Fruit fly (Drosophila melanogaster) whole organism, adult: ENCODE data around the gene CG9016.
A peak's percentile ranks its signal among the peaks of the same experiment; 100 is the strongest.

Experiments
- CG11617 ChIP-seq: fragments of 200-800 bp; sonication (Bioruptor generic); optimal IDR thresholded peaks from 2 replicates; lab custom pipeline; 2017; ENCODE audit warnings: mild to moderate bottlenecking, missing biosample characterization, missing genetic modification reagents, missing genetic modification characterization
- CG12768 ChIP-seq: fragments of 200-800 bp; sonication (Bioruptor generic); optimal IDR thresholded peaks from 2 replicates; lab custom pipeline; 2017; ENCODE audit warnings: missing biosample characterization, missing genetic modification characterization, mild to moderate bottlenecking, moderate library complexity, missing genetic modification reagents
- CG14711 ChIP-seq: fragments of 200-800 bp; sonication (Bioruptor generic); optimal IDR thresholded peaks from 2 replicates; lab custom pipeline; 2018; ENCODE audit warnings: missing biosample characterization, mild to moderate bottlenecking, missing genetic modification characterization, moderate library complexity
- CG1620 ChIP-seq: fragments of 200-800 bp; sonication (Bioruptor generic); optimal IDR thresholded peaks from 2 replicates; lab custom pipeline; 2016; ENCODE audit warnings: missing biosample characterization, missing genetic modification characterization
- CG33017 ChIP-seq: fragments of 200-800 bp; sonication (Bioruptor generic); optimal IDR thresholded peaks from 2 replicates; lab custom pipeline; 2018; ENCODE audit warnings: missing biosample characterization, mild to moderate bottlenecking, missing genetic modification characterization, moderate library complexity
- CG5204 ChIP-seq: fragments of 200-800 bp; sonication (Bioruptor generic); optimal IDR thresholded peaks from 2 replicates; lab custom pipeline; 2016; ENCODE audit warnings: missing biosample characterization, missing genetic modification characterization
- CG7045 ChIP-seq: fragments of 200-800 bp; sonication (Bioruptor generic); optimal IDR thresholded peaks from 2 replicates; lab custom pipeline; 2017; ENCODE audit warnings: missing biosample characterization, mild to moderate bottlenecking, missing genetic modification characterization
- CG7101 ChIP-seq: fragments of 200-800 bp; sonication (Bioruptor generic); optimal IDR thresholded peaks from 2 replicates; lab custom pipeline; 2018; ENCODE audit warnings: missing biosample characterization, mild to moderate bottlenecking, missing genetic modification characterization, moderate library complexity
- Clk ChIP-seq: fragments of 200-800 bp; sonication (Bioruptor generic); optimal IDR thresholded peaks from 2 replicates; lab custom pipeline; 2017; ENCODE audit warnings: missing biosample characterization, missing genetic modification characterization
- Crg-1 ChIP-seq: fragments of 200-800 bp; sonication (Bioruptor generic); optimal IDR thresholded peaks from 2 replicates; lab custom pipeline; 2016; ENCODE audit warnings: missing biosample characterization, missing genetic modification characterization
- Hr96 ChIP-seq: fragments of 200-800 bp; sonication (Bioruptor generic); optimal IDR thresholded peaks from 2 replicates; lab custom pipeline; 2016; ENCODE audit warnings: missing biosample characterization, missing genetic modification characterization
- Mnt ChIP-seq: fragments of 200-800 bp; sonication (Bioruptor generic); optimal IDR thresholded peaks from 2 replicates; lab custom pipeline; 2016; ENCODE audit warnings: missing biosample characterization, mild to moderate bottlenecking, missing genetic modification characterization
- bab1 ChIP-seq: fragments of 200-800 bp; sonication (Bioruptor generic); optimal IDR thresholded peaks from 3 replicates; lab custom pipeline; 2019; ENCODE audit warnings: missing biosample characterization, mild to moderate bottlenecking, missing genetic modification characterization, moderate library complexity
- cic ChIP-seq: fragments of 200-800 bp; sonication (Bioruptor generic); optimal IDR thresholded peaks from 2 replicates; lab custom pipeline; 2017; ENCODE audit warnings: missing biosample characterization, mild to moderate bottlenecking, missing genetic modification characterization, moderate library complexity
- cnc ChIP-seq, 2 experiments: fragments of >200 bp; optimal IDR thresholded peaks; 2 replicates each; lab custom pipeline; 2017
- kay ChIP-seq: fragments of 200-800 bp; sonication (Bioruptor generic); peaks from one replicate; lab custom pipeline; 2016; ENCODE audit warnings: missing biosample characterization, missing genetic modification characterization, borderline replicate concordance
- ovo ChIP-seq: fragments of 200-800 bp; sonication (Bioruptor generic); optimal IDR thresholded peaks from 2 replicates; lab custom pipeline; 2016; ENCODE audit warnings: missing biosample characterization, missing genetic modification characterization
- pad ChIP-seq: fragments of 200-800 bp; sonication (Bioruptor generic); optimal IDR thresholded peaks from 3 replicates; lab custom pipeline; 2017; ENCODE audit warnings: missing biosample characterization, missing genetic modification characterization, mild to moderate bottlenecking, moderate library complexity, missing genetic modification reagents
- tj ChIP-seq: fragments of 200-800 bp; sonication (Bioruptor generic); optimal IDR thresholded peaks from 3 replicates; lab custom pipeline; 2017; ENCODE audit warnings: missing biosample characterization, mild to moderate bottlenecking, missing genetic modification characterization, moderate library complexity
- toe ChIP-seq: fragments of 200-800 bp; sonication (Bioruptor generic); optimal IDR thresholded peaks from 2 replicates; lab custom pipeline; 2016; ENCODE audit warnings: missing biosample characterization, missing genetic modification characterization

The CG9016 gene

dm6 chr2L:5899170-5899708 is 24.2 kb downstream of the CG9016 start:
- TF ChIP-seq cnc (optimal IDR thresholded peaks at IDR 0.05; lab: Kevin White, UChicago) (no peak), tj (GFP tag; lab: Kevin White, UChicago) (peak; percentile 98), bab1 (GFP tag; lab: Kevin White, UChicago) (peak; percentile 29), cic (GFP tag; lab: Kevin White, UChicago) (peak; percentile 31)

dm6 chr2L:5894533-5894932 is 28.9 kb downstream of the CG9016 start:
- TF ChIP-seq CG1620 (GFP tag; lab: Kevin White, UChicago) (no peak), cnc (optimal IDR thresholded peaks at IDR 0.05; lab: Kevin White, UChicago) (no peak), ovo (GFP tag; lab: Kevin White, UChicago) (no peak), CG7101 (tag; lab: Kevin White, UChicago) (no peak), Crg-1 (GFP tag; lab: Kevin White, UChicago) (no peak), CG11617 (GFP tag; lab: Kevin White, UChicago) (no peak), tj (GFP tag; lab: Kevin White, UChicago) (no peak), CG7045 (GFP tag; lab: Kevin White, UChicago) (no peak), toe (GFP tag; lab: Kevin White, UChicago) (no peak), CG5204 (no peak), pad (GFP tag; lab: Kevin White, UChicago) (no peak), Clk (GFP tag; lab: Kevin White, UChicago) (no peak), Hr96 (no peak), kay (GFP tag; lab: Kevin White, UChicago) (no peak), cic (GFP tag; lab: Kevin White, UChicago) (no peak)

- TF ChIP-seq tj (GFP tag; lab: Kevin White, UChicago) (peak; percentile 68), pad (GFP tag; lab: Kevin White, UChicago) (no peak)
Observed at dm6 chr2L:5893796-5894195, 29.7 kb downstream of the CG9016 start, which contains the start of gene Acp26Aa. Acp26Aa (minus strand) TSS chr2L:5893896.

dm6 chr2L:5892762-5893161 is 30.7 kb downstream of the CG9016 start, which contains the start of gene Acp26Ab:
Acp26Ab (minus strand) TSS chr2L:5892862.
- TF ChIP-seq CG12768 (GFP tag; lab: Kevin White, UChicago) = no peak

- TF ChIP-seq Mnt (GFP tag; lab: Kevin White, UChicago) = no peak
- no peak for TF ChIP-seq CG7101 (tag; lab: Kevin White, UChicago)
- TF ChIP-seq CG7045 (GFP tag; lab: Kevin White, UChicago) = no peak
- TF ChIP-seq CG12768 (GFP tag; lab: Kevin White, UChicago) = no peak
Observed at dm6 chr2L:5890556-5890955, 32.9 kb downstream of the CG9016 start.

dm6 chr2L:5886955-5887354 is 36.5 kb downstream of the CG9016 start:
- no peak for TF ChIP-seq tj (GFP tag; lab: Kevin White, UChicago)
- no peak for TF ChIP-seq Clk (GFP tag; lab: Kevin White, UChicago)
- TF ChIP-seq Mnt (GFP tag; lab: Kevin White, UChicago) = no peak
- no peak for TF ChIP-seq kay (GFP tag; lab: Kevin White, UChicago)
- no peak for TF ChIP-seq CG14711 (tag; lab: Kevin White, UChicago)
- TF ChIP-seq CG1620 (GFP tag; lab: Kevin White, UChicago) = no peak
- TF ChIP-seq pad (GFP tag; lab: Kevin White, UChicago) = no peak
- no peak for TF ChIP-seq ovo (GFP tag; lab: Kevin White, UChicago)

- TF ChIP-seq CG11617 (GFP tag; lab: Kevin White, UChicago) = no peak
- no peak for TF ChIP-seq CG1620 (GFP tag; lab: Kevin White, UChicago)
- TF ChIP-seq CG14711 (tag; lab: Kevin White, UChicago) = no peak
- TF ChIP-seq pad (GFP tag; lab: Kevin White, UChicago) = no peak
- no peak for TF ChIP-seq cnc (optimal IDR thresholded peaks at IDR 0.05; lab: Kevin White, UChicago)
- TF ChIP-seq CG33017 (tag; lab: Kevin White, UChicago) = no peak
Observed at dm6 chr2L:5885702-5886101, 37.8 kb downstream of the CG9016 start, which contains the start of gene CG9029. CG9029 (plus strand) TSS chr2L:5886002.

- TF ChIP-seq CG7101 (tag; lab: Kevin White, UChicago) = no peak
- TF ChIP-seq cic (GFP tag; lab: Kevin White, UChicago) = no peak
- TF ChIP-seq CG1620 (GFP tag; lab: Kevin White, UChicago) = no peak
- no peak for TF ChIP-seq tj (GFP tag; lab: Kevin White, UChicago)
- TF ChIP-seq CG5204 = no peak
- TF ChIP-seq CG12768 (GFP tag; lab: Kevin White, UChicago) = no peak
- no peak for TF ChIP-seq Clk (GFP tag; lab: Kevin White, UChicago)
- no peak for TF ChIP-seq CG14711 (tag; lab: Kevin White, UChicago)
- TF ChIP-seq bab1 (GFP tag; lab: Kevin White, UChicago) = no peak
- TF ChIP-seq cnc (optimal IDR thresholded peaks at IDR 0.05; lab: Kevin White, UChicago) = no peak
- no peak for TF ChIP-seq ovo (GFP tag; lab: Kevin White, UChicago)
- no peak for TF ChIP-seq Hr96
Observed at dm6 chr2L:5884674-5885073, 38.8 kb downstream of the CG9016 start, which contains the start of the genes Sfp26Ac and CG43185. Sfp26Ac (minus strand) TSS chr2L:5884774. CG43185 (plus strand) TSS chr2L:5884888.
